Worm (Caenorhabditis elegans) whole organism, L3 larva: ENCODE results near the gene arx-6.

Source experiments
- fkh-10 ChIP-seq: sonication (generic microtip); optimal IDR thresholded peaks from 2 replicates; lab custom pipeline; 2017; ENCODE audit warnings: missing biosample characterization, missing genetic modification reagents, missing genetic modification characterization
- nhr-12 ChIP-seq: fragments of 150-350 bp; optimal IDR thresholded peaks from 2 replicates; lab custom pipeline; 2014; ENCODE audit warnings: missing biosample characterization, missing genetic modification characterization
- nhr-28 ChIP-seq: fragments of 150-350 bp; optimal IDR thresholded peaks from 2 replicates; lab custom pipeline; 2014; ENCODE audit warnings: missing biosample characterization, missing genetic modification characterization
- nhr-77 ChIP-seq: fragments of 150-350 bp; optimal IDR thresholded peaks from 2 replicates; lab custom pipeline; 2014; ENCODE audit warnings: missing biosample characterization, missing genetic modification characterization
- zag-1 ChIP-seq: fragments of 150-350 bp; optimal IDR thresholded peaks from 2 replicates; lab custom pipeline; 2014; ENCODE audit warnings: missing biosample characterization, missing genetic modification characterization
- ztf-11 ChIP-seq: fragments of 150-350 bp; optimal IDR thresholded peaks from 2 replicates; lab custom pipeline; 2014; ENCODE audit warnings: missing biosample characterization, missing genetic modification characterization
- ztf-4 ChIP-seq: fragments of 150-350 bp; optimal IDR thresholded peaks from 2 replicates; lab custom pipeline; 2014; ENCODE audit warnings: missing biosample characterization, missing genetic modification characterization

- TF ChIP-seq ztf-4 (tag; lab: Kevin White, UChicago) (peak; percentile 88), nhr-28 (no peak), ztf-11 (tag; lab: Kevin White, UChicago) (peak; percentile 4), fkh-10 (GFP tag; lab: Kevin White, UChicago) (peak; percentile 99), zag-1 (peak; percentile 84), nhr-12 (tag; lab: Kevin White, UChicago) (no peak), nhr-77 (tag; lab: Kevin White, UChicago) (peak; percentile 93)
These were observed 21.3 kb downstream of the arx-6 start for ce11 chrIII:4899728-4900127.
